Worm (Caenorhabditis elegans) whole organism, L1 larva: Measurements from ENCODE around the gene etc-1.

Experiments
- C04F5.9 ChIP-seq: sonication (generic microtip); optimal IDR thresholded peaks from 2 replicates; lab custom pipeline; 2016; ENCODE audit warnings: missing genetic modification characterization, missing compliant biosample characterization
- F16B12.6 ChIP-seq: fragments of 150-350 bp; optimal IDR thresholded peaks from 2 replicates; lab custom pipeline; 2014; ENCODE audit warnings: missing biosample characterization, missing genetic modification characterization
- ama-1 ChIP-seq: fragments of 150-350 bp; optimal IDR thresholded peaks from 2 replicates; lab custom pipeline; 2014
- ces-1 ChIP-seq: fragments of 150-350 bp; optimal IDR thresholded peaks from 2 replicates; lab custom pipeline; 2014; ENCODE audit warnings: missing biosample characterization, missing genetic modification reagents, missing genetic modification characterization
- dpl-1 ChIP-seq, 3 experiments: fragments of 150-350 bp in 2 of 3; sonication (generic microtip) in 1 of 3; optimal IDR thresholded peaks; 2 replicates each; lab custom pipeline; 2014 to 2017; ENCODE audit warnings: missing biosample characterization in 3 of 3, missing genetic modification characterization in 3 of 3, missing genetic modification reagents in 3 of 3
- efl-1 ChIP-seq, 4 experiments: fragments of 150-350 bp; optimal IDR thresholded peaks in 3 of 4; peaks in 1 of 4; 1 replicate in 1 of 4; 2 replicates in 3 of 4; lab custom pipeline; 2014; ENCODE audit warnings: missing biosample characterization in 2 of 4, missing genetic modification characterization in 2 of 4, missing genetic modification reagents in 2 of 4
- efl-3 ChIP-seq: fragments of 200-800 bp; sonication (Bioruptor generic); optimal IDR thresholded peaks from 2 replicates; lab custom pipeline; 2018; ENCODE audit warnings: mild to moderate bottlenecking, missing genetic modification characterization, missing compliant biosample characterization
- egl-13 ChIP-seq: sonication (generic microtip); optimal IDR thresholded peaks from 2 replicates; lab custom pipeline; 2016; ENCODE audit warnings: missing genotype, missing genetic modification reagents, missing genetic modification characterization, missing compliant biosample characterization
- elt-2 ChIP-seq: sonication (generic microtip); optimal IDR thresholded peaks from 2 replicates; lab custom pipeline; 2016; ENCODE audit warnings: missing genetic modification characterization, mild to moderate bottlenecking, inconsistent platforms, missing compliant biosample characterization, missing genetic modification reagents
- ets-5 ChIP-seq: fragments of 200-800 bp; sonication (Bioruptor generic); IDR thresholded peaks from 2 replicates; pipeline ENCODE4 v1.3.6; 2022; ENCODE audit warnings: missing genetic modification characterization, missing compliant biosample characterization
- fkh-4 ChIP-seq: sonication (generic microtip); optimal IDR thresholded peaks from 2 replicates; lab custom pipeline; 2016; ENCODE audit warnings: missing compliant biosample characterization, missing genetic modification characterization, borderline replicate concordance
- fkh-8 ChIP-seq: sonication (generic microtip); optimal IDR thresholded peaks from 2 replicates; lab custom pipeline; 2016; ENCODE audit warnings: mild to moderate bottlenecking, missing genetic modification characterization, missing compliant biosample characterization
- grh-1 ChIP-seq: fragments of 200-800 bp; sonication (Bioruptor generic); IDR thresholded peaks from 2 replicates; pipeline ENCODE4 v1.3.6; 2022; ENCODE audit warnings: missing genetic modification reagents, missing genetic modification characterization, missing compliant biosample characterization
- hlh-17 ChIP-seq: fragments of 200-800 bp; sonication (Bioruptor generic); optimal IDR thresholded peaks from 2 replicates; lab custom pipeline; 2018; ENCODE audit warnings: missing genetic modification characterization, mild to moderate bottlenecking, missing compliant biosample characterization, moderate library complexity, borderline replicate concordance
- hlh-4 ChIP-seq: sonication (generic microtip); optimal IDR thresholded peaks from 2 replicates; lab custom pipeline; 2016; ENCODE audit warnings: mild to moderate bottlenecking, missing genetic modification characterization, missing compliant biosample characterization
- jun-1 ChIP-seq: fragments of 150-350 bp; optimal IDR thresholded peaks from 2 replicates; lab custom pipeline; 2014; ENCODE audit warnings: missing biosample characterization, missing genetic modification reagents, missing genetic modification characterization
- lin-13 ChIP-seq: fragments of 150-350 bp; optimal IDR thresholded peaks from 2 replicates; lab custom pipeline; 2014; ENCODE audit warnings: missing biosample characterization, missing genetic modification reagents, missing genetic modification characterization
- lin-35 ChIP-seq, 2 experiments: fragments of 150-350 bp; optimal IDR thresholded peaks; 2 replicates each; lab custom pipeline; 2014; ENCODE audit warnings: missing biosample characterization in 2 of 2, missing genetic modification characterization in 2 of 2, missing genetic modification reagents in 2 of 2
- lin-39 ChIP-seq: fragments of 150-350 bp; optimal IDR thresholded peaks from 2 replicates; lab custom pipeline; 2014; ENCODE audit warnings: missing biosample characterization, missing genetic modification reagents, missing genetic modification characterization
- lsy-2 ChIP-seq, 2 experiments: fragments of 150-350 bp; optimal IDR thresholded peaks; 2 replicates each; lab custom pipeline; 2014; ENCODE audit warnings: missing biosample characterization in 2 of 2, missing genetic modification characterization in 2 of 2
- mep-1 ChIP-seq: fragments of 150-350 bp; optimal IDR thresholded peaks from 2 replicates; lab custom pipeline; 2014; ENCODE audit warnings: missing biosample characterization, missing genetic modification characterization
- nhr-12 ChIP-seq: sonication (generic microtip); optimal IDR thresholded peaks from 2 replicates; lab custom pipeline; 2017; ENCODE audit warnings: missing biosample characterization, missing genetic modification characterization
- nhr-20 ChIP-seq: sonication (generic microtip); optimal IDR thresholded peaks from 2 replicates; lab custom pipeline; 2016; ENCODE audit warnings: mild to moderate bottlenecking, missing genetic modification characterization, missing compliant biosample characterization
- nhr-28 ChIP-seq: fragments of 150-350 bp; optimal IDR thresholded peaks from 2 replicates; lab custom pipeline; 2014; ENCODE audit warnings: missing biosample characterization, missing genetic modification characterization
- nhr-47 ChIP-seq: sonication (generic microtip); optimal IDR thresholded peaks from 2 replicates; lab custom pipeline; 2016; ENCODE audit warnings: mild to moderate bottlenecking, missing genetic modification characterization, moderate library complexity, missing compliant biosample characterization
- nhr-85 ChIP-seq: sonication (generic microtip); peaks from one replicate; lab custom pipeline; 2016; ENCODE audit warnings: missing genetic modification characterization, inconsistent platforms, missing compliant biosample characterization
- pax-3 ChIP-seq: fragments of 200-800 bp; sonication (Bioruptor generic); optimal IDR thresholded peaks from 2 replicates; lab custom pipeline; 2018; ENCODE audit warnings: mild to moderate bottlenecking, missing genetic modification characterization, moderate library complexity, missing compliant biosample characterization
- pqm-1 ChIP-seq: sonication (generic microtip); optimal IDR thresholded peaks from 3 replicates; lab custom pipeline; 2017; ENCODE audit warnings: missing biosample characterization, missing genetic modification characterization
- rnt-1 ChIP-seq: sonication (generic microtip); optimal IDR thresholded peaks from 2 replicates; lab custom pipeline; 2016; ENCODE audit warnings: mild to moderate bottlenecking, missing genetic modification characterization, moderate library complexity, missing compliant biosample characterization
- snpc-4 ChIP-seq: fragments of 150-350 bp; optimal IDR thresholded peaks from 2 replicates; lab custom pipeline; 2014; ENCODE audit warnings: missing biosample characterization, missing genetic modification characterization
- sptf-1 ChIP-seq: fragments of 150-350 bp; optimal IDR thresholded peaks from 2 replicates; lab custom pipeline; 2014; ENCODE audit warnings: missing biosample characterization, missing genetic modification characterization
- swsn-7 ChIP-seq: sonication (generic microtip); optimal IDR thresholded peaks from 2 replicates; lab custom pipeline; 2016; ENCODE audit warnings: missing genetic modification characterization, missing compliant biosample characterization
- tlp-1 ChIP-seq: fragments of 150-350 bp; optimal IDR thresholded peaks from 2 replicates; lab custom pipeline; 2014; ENCODE audit warnings: missing biosample characterization, missing genetic modification characterization
- unc-130 ChIP-seq: fragments of 150-350 bp; optimal IDR thresholded peaks from 2 replicates; lab custom pipeline; 2017; ENCODE audit warnings: missing biosample characterization, missing genetic modification characterization, inconsistent platforms
- unc-86 ChIP-seq: sonication (generic microtip); optimal IDR thresholded peaks from 2 replicates; lab custom pipeline; 2016; ENCODE audit warnings: missing genetic modification characterization, missing compliant biosample characterization
- vab-15 ChIP-seq: sonication (generic microtip); optimal IDR thresholded peaks from 2 replicates; lab custom pipeline; 2017; ENCODE audit warnings: missing genotype, mild to moderate bottlenecking, missing genetic modification characterization, missing compliant biosample characterization
- ztf-11 ChIP-seq, 2 experiments: sonication (generic microtip); optimal IDR thresholded peaks; 2 replicates each; lab custom pipeline; 2016 to 2017; ENCODE audit warnings: missing genetic modification characterization in 2 of 2, missing biosample characterization in 1 of 2, missing compliant biosample characterization in 1 of 2

The etc-1 gene

DNA sequence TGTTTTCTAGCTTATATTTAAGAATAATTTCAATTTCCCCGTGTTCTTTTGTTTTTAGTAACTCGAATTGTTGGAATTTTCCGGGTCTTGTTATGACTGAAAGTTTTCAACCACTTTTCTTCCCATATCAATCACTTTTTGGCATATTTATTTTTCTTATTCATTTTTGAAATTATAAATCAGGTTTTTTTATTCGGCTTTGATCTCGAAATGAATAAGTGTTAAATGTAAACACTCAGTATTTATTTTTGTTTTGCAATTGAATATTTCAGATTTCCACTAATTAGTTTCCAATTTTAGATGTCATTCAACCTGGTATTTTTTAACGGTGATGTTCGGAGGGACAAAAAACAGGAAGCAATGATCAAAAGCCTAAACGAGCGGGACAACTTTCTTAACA lies at the start of gene etc-1:
Gene etc-1 (plus strand): TSS at position 301 of the 400 bp plus-strand sequence.
- TF ChIP-seq nhr-85 (tag; lab: Kevin White, UChicago) = no peak
- no peak for TF ChIP-seq lsy-2 (tag; optimal IDR thresholded peaks at IDR 0.05; lab: Kevin White, UChicago)
- no peak for TF ChIP-seq tlp-1
- TF ChIP-seq hlh-17 (GFP tag; lab: Kevin White, UChicago) = no peak
- TF ChIP-seq nhr-47 (tag; lab: Kevin White, UChicago) = no peak
- TF ChIP-seq sptf-1 (tag; lab: Kevin White, UChicago) = no peak
- TF ChIP-seq unc-86 (tag; lab: Kevin White, UChicago) = no peak
- no peak for TF ChIP-seq lin-13 (GFP tag; lab: Kevin White, UChicago)

DNA sequence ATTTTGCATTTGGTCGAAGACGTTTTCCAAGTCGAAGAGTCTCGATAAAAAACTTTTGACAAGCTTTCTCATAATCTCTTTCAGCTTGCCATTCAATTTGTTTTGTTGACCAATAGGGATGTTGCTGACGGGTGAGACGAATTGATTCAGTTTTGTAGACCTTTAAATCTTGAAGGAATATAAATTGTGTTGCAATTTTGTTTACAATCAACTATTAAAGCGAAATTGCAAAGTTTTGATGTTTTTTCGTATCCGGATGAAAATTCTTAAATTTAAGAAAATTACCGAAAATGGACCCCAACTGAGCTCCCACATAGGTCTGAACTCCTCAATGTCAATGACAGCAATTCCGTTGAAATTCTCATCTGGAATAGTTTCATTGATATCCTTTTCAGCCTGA lies 48.5 kb upstream of the etc-1 start:
- TF ChIP-seq efl-1 (optimal IDR thresholded peaks at IDR 0.05; lab: Kevin White, UChicago) = no peak
- peak in 1 of 2 experiments; percentile 12 for TF ChIP-seq efl-1 (GFP tag; optimal IDR thresholded peaks at IDR 0.05 in 1 of 2; lab: Kevin White, UChicago)
- no peak for TF ChIP-seq ces-1 (GFP tag; lab: Kevin White, UChicago)
- no peak for TF ChIP-seq nhr-28
- no peak for TF ChIP-seq ama-1 (lab: Kevin White, UChicago)

- TF ChIP-seq fkh-4 (tag; lab: Kevin White, UChicago) (no peak), grh-1 (GFP tag; lab: Robert Waterston, UW) (no peak), efl-3 (no peak), pax-3 (tag; lab: Kevin White, UChicago) (no peak), egl-13 (tag; lab: Kevin White, UChicago) (no peak), lin-35 (GFP tag; optimal IDR thresholded peaks at IDR 0.05; lab: Kevin White, UChicago) (no peak), rnt-1 (tag; lab: Kevin White, UChicago) (no peak), lin-39 (tag; lab: Kevin White, UChicago) (no peak), nhr-12 (tag; lab: Kevin White, UChicago) (no peak), ets-5 (no peak), jun-1 (no peak), C04F5.9 (tag; lab: Kevin White, UChicago) (no peak), pqm-1 (tag; lab: Kevin White, UChicago) (no peak), nhr-20 (tag; lab: Kevin White, UChicago) (no peak), hlh-4 (tag; lab: Kevin White, UChicago) (no peak), elt-2 (tag; lab: Kevin White, UChicago) (no peak), F16B12.6 (no peak), vab-15 (tag; lab: Kevin White, UChicago) (no peak), ztf-11 (tag; optimal IDR thresholded peaks at IDR 0.05; lab: Kevin White, UChicago) (no peak)
Measured at ce11 chrII:8617516-8617915, 47.1 kb upstream of the etc-1 start, which contains the start of gene chhy-1. chhy-1 (minus strand) TSS chrII:8617616.

DNA sequence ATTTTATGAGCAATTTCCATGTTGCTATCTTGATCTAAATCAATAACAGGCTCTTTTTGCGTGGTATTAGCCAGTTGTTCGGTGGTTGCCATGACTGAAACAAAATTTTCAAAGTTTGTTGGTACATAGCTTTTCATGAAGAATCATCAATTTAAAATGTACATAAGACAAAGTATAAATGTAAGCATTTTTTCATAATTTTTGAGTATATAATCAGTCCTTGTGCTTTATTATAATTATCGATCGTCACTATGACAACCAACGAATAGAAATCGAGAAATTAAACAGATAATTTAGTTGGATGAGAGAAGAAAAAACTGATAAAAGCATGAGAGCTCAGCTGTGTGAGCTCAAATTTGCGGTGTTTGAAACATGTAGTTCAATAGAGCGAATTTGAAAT lies 42.8 kb upstream of the etc-1 start, which contains the start of gene T22C8.3:
Gene T22C8.3 (minus strand): TSS at position 101 of the 400 bp plus-strand sequence.
- TF ChIP-seq hlh-4 (tag; lab: Kevin White, UChicago) = no peak
- TF ChIP-seq dpl-1 (GFP tag; optimal IDR thresholded peaks at IDR 0.05; lab: Kevin White, UChicago) = peak in 1 of 3 experiments; percentile 4

- TF ChIP-seq tlp-1 = no peak
- no peak for TF ChIP-seq nhr-12 (tag; lab: Kevin White, UChicago)
- TF ChIP-seq mep-1 (tag; lab: Kevin White, UChicago) = no peak
- TF ChIP-seq snpc-4 (tag; lab: Kevin White, UChicago) = no peak
- no peak for TF ChIP-seq fkh-8 (tag; lab: Kevin White, UChicago)
- TF ChIP-seq nhr-28 = no peak
- TF ChIP-seq unc-130 (tag; lab: Kevin White, UChicago) = no peak
- no peak for TF ChIP-seq swsn-7 (tag; lab: Kevin White, UChicago)
- TF ChIP-seq, all 84 proteins: peak for 0
Measured at ce11 chrII:8623396-8623795, 41.2 kb upstream of the etc-1 start, which contains the start of gene T22C8.4. T22C8.4 (minus strand) TSS chrII:8623496.
